Worm (Caenorhabditis elegans) whole organism, L3 larva: ENCODE measurements around the gene mpz-3.
A peak's percentile ranks its signal among the peaks of the same experiment; 100 is the strongest.

ENCODE experiments used
- ZK546.5 ChIP-seq: sonication (generic microtip); optimal IDR thresholded peaks from 2 replicates; lab custom pipeline; 2017; ENCODE audit warnings: missing biosample characterization, missing genetic modification characterization
- ama-1 ChIP-seq: fragments of 150-350 bp; optimal IDR thresholded peaks from 2 replicates; lab custom pipeline; 2018
- ceh-16 ChIP-seq: sonication (generic microtip); optimal IDR thresholded peaks from 2 replicates; lab custom pipeline; 2017; ENCODE audit warnings: missing biosample characterization, missing genetic modification characterization
- ceh-28 ChIP-seq: fragments of 150-350 bp; optimal IDR thresholded peaks from 2 replicates; lab custom pipeline; 2014; ENCODE audit warnings: missing biosample characterization, missing genetic modification reagents, missing genetic modification characterization
- daf-12 ChIP-seq: fragments of 150-350 bp; optimal IDR thresholded peaks from 2 replicates; lab custom pipeline; 2014; ENCODE audit warnings: missing biosample characterization, missing genetic modification reagents, missing genetic modification characterization
- egl-27 ChIP-seq: sonication (generic microtip); optimal IDR thresholded peaks from 4 replicates; lab custom pipeline; 2017; ENCODE audit warnings: missing biosample characterization, missing genetic modification reagents, missing genetic modification characterization
- elt-2 ChIP-seq: sonication (generic microtip); optimal IDR thresholded peaks from 2 replicates; lab custom pipeline; 2016; ENCODE audit warnings: missing genetic modification reagents, mild to moderate bottlenecking, missing genetic modification characterization, missing compliant biosample characterization
- elt-3 ChIP-seq, 3 experiments: fragments of 150-350 bp in 1 of 3; sonication (generic microtip) in 2 of 3; optimal IDR thresholded peaks; 2 replicates in 2 of 3; 4 replicates in 1 of 3; lab custom pipeline; 2014 to 2017; ENCODE audit warnings: missing biosample characterization in 3 of 3, missing genetic modification characterization in 3 of 3
- eor-1 ChIP-seq, 2 experiments: fragments of 150-350 bp; optimal IDR thresholded peaks; 2 replicates each; lab custom pipeline; 2014 to 2018; ENCODE audit warnings: missing biosample characterization in 2 of 2, missing genetic modification characterization in 2 of 2
- jun-1 ChIP-seq: fragments of 150-350 bp; optimal IDR thresholded peaks from 2 replicates; lab custom pipeline; 2014; ENCODE audit warnings: missing biosample characterization, missing genetic modification reagents, missing genetic modification characterization
- lin-39 ChIP-seq: fragments of 150-350 bp; optimal IDR thresholded peaks from 2 replicates; lab custom pipeline; 2018; ENCODE audit warnings: missing biosample characterization, missing genetic modification reagents, missing genetic modification characterization
- lsy-12 ChIP-seq: sonication (generic microtip); optimal IDR thresholded peaks from 2 replicates; lab custom pipeline; 2016; ENCODE audit warnings: mild to moderate bottlenecking, missing genetic modification characterization, missing compliant biosample characterization
- mdl-1 ChIP-seq: fragments of 150-350 bp; optimal IDR thresholded peaks from 2 replicates; lab custom pipeline; 2014; ENCODE audit warnings: missing biosample characterization, missing genetic modification characterization
- nhr-11 ChIP-seq: fragments of 150-350 bp; optimal IDR thresholded peaks from 2 replicates; lab custom pipeline; 2014; ENCODE audit warnings: missing biosample characterization, missing genetic modification characterization
- nhr-12 ChIP-seq: fragments of 150-350 bp; optimal IDR thresholded peaks from 2 replicates; lab custom pipeline; 2014; ENCODE audit warnings: missing biosample characterization, missing genetic modification characterization
- nhr-23 ChIP-seq: fragments of 150-350 bp; optimal IDR thresholded peaks from 2 replicates; lab custom pipeline; 2014; ENCODE audit warnings: missing biosample characterization, missing genetic modification reagents, missing genetic modification characterization
- nhr-25 ChIP-seq: sonication (generic microtip); optimal IDR thresholded peaks from 2 replicates; lab custom pipeline; 2017; ENCODE audit warnings: missing biosample characterization, missing genetic modification characterization
- nhr-28 ChIP-seq: fragments of 150-350 bp; optimal IDR thresholded peaks from 2 replicates; lab custom pipeline; 2014; ENCODE audit warnings: missing biosample characterization, missing genetic modification characterization
- nhr-43 ChIP-seq: sonication (generic microtip); optimal IDR thresholded peaks from 2 replicates; lab custom pipeline; 2016; ENCODE audit warnings: mild to moderate bottlenecking, missing genetic modification characterization, missing compliant biosample characterization; ENCODE audit not compliant: poor library complexity, severe bottlenecking
- nhr-67 ChIP-seq: fragments of 150-350 bp; optimal IDR thresholded peaks from 2 replicates; lab custom pipeline; 2014; ENCODE audit warnings: missing biosample characterization, missing genetic modification characterization
- nhr-76 ChIP-seq: fragments of 150-350 bp; sonication (generic microtip); optimal IDR thresholded peaks from 5 replicates; lab custom pipeline; 2014; ENCODE audit warnings: missing biosample characterization, missing genetic modification characterization
- nhr-77 ChIP-seq: fragments of 150-350 bp; optimal IDR thresholded peaks from 2 replicates; lab custom pipeline; 2014; ENCODE audit warnings: missing biosample characterization, missing genetic modification characterization
- pha-4 ChIP-seq: fragments of 150-350 bp; optimal IDR thresholded peaks from 2 replicates; lab custom pipeline; 2014; ENCODE audit warnings: missing biosample characterization, missing genetic modification reagents, missing genetic modification characterization
- pqm-1 ChIP-seq: fragments of 150-350 bp; optimal IDR thresholded peaks from 2 replicates; lab custom pipeline; 2017; ENCODE audit warnings: missing biosample characterization, missing genetic modification characterization, inconsistent platforms
- sea-2 ChIP-seq: fragments of 150-350 bp; sonication (generic microtip); optimal IDR thresholded peaks from 4 replicates; lab custom pipeline; 2014; ENCODE audit warnings: missing biosample characterization, missing genetic modification reagents, missing genetic modification characterization
- snpc-4 ChIP-seq: fragments of 150-350 bp; optimal IDR thresholded peaks from 2 replicates; lab custom pipeline; 2014; ENCODE audit warnings: missing biosample characterization, missing genetic modification characterization
- tbx-2 ChIP-seq: sonication (generic microtip); optimal IDR thresholded peaks from 2 replicates; lab custom pipeline; 2016; ENCODE audit warnings: mild to moderate bottlenecking, missing genetic modification characterization, missing compliant biosample characterization
- unc-62 ChIP-seq: fragments of 150-350 bp; sonication (generic microtip); optimal IDR thresholded peaks from 4 replicates; lab custom pipeline; 2014; ENCODE audit warnings: missing biosample characterization, missing genetic modification reagents, missing genetic modification characterization
- ztf-11 ChIP-seq: fragments of 150-350 bp; optimal IDR thresholded peaks from 2 replicates; lab custom pipeline; 2014; ENCODE audit warnings: missing biosample characterization, missing genetic modification characterization
- ztf-4 ChIP-seq: fragments of 150-350 bp; optimal IDR thresholded peaks from 2 replicates; lab custom pipeline; 2014; ENCODE audit warnings: missing biosample characterization, missing genetic modification characterization

The mpz-3 gene

ce11 chrII:6523940-6524339, 41.3 kb downstream of the mpz-3 start:
- no peak for TF ChIP-seq nhr-25 (tag; lab: Kevin White, UChicago)
- TF ChIP-seq mdl-1 (tag; lab: Kevin White, UChicago): no peak
- no peak for TF ChIP-seq ztf-11 (tag; lab: Kevin White, UChicago)
- TF ChIP-seq ztf-4 (tag; lab: Kevin White, UChicago): no peak

ce11 chrII:6522622-6523254, 42.5 kb downstream of the mpz-3 start:
- no peak for TF ChIP-seq nhr-23 (tag; lab: Kevin White, UChicago)
- no peak for TF ChIP-seq elt-2 (tag; lab: Kevin White, UChicago)
- no peak for TF ChIP-seq ztf-11 (tag; lab: Kevin White, UChicago)
- peak; percentile 19 for TF ChIP-seq nhr-43 (tag; lab: Kevin White, UChicago)
- TF ChIP-seq nhr-67 (tag; lab: Kevin White, UChicago): no peak
- no peak for TF ChIP-seq elt-3 (tag; optimal IDR thresholded peaks at IDR 0.05; lab: Kevin White, UChicago)
- TF ChIP-seq sea-2: no peak
- TF ChIP-seq nhr-11 (tag; lab: Kevin White, UChicago): no peak
- TF ChIP-seq egl-27 (tag; lab: Kevin White, UChicago): no peak
- no peak for TF ChIP-seq snpc-4 (tag; lab: Kevin White, UChicago)
- peak; percentile 25 for TF ChIP-seq pqm-1 (tag; lab: Kevin White, UChicago)
- TF ChIP-seq daf-12 (tag; lab: Kevin White, UChicago): no peak
- TF ChIP-seq nhr-25 (tag; lab: Kevin White, UChicago): peak; percentile 65
- TF ChIP-seq lin-39 (tag; lab: Kevin White, UChicago): peak; percentile 30

- TF ChIP-seq elt-2 (tag; lab: Kevin White, UChicago) (peak; percentile 55), pqm-1 (tag; lab: Kevin White, UChicago) (peak; percentile 18), ztf-11 (tag; lab: Kevin White, UChicago) (no peak), nhr-25 (tag; lab: Kevin White, UChicago) (no peak)
Observed at ce11 chrII:6521316-6521715, 43.9 kb downstream of the mpz-3 start, which contains the start of gene toe-2. toe-2 (minus strand) TSS chrII:6521385.

ce11 chrII:6520103-6520502, 45.1 kb downstream of the mpz-3 start:
- TF ChIP-seq elt-2 (tag; lab: Kevin White, UChicago) (peak; percentile 89), pqm-1 (tag; lab: Kevin White, UChicago) (peak; percentile 91), lin-39 (tag; lab: Kevin White, UChicago) (no peak)
- TF ChIP-seq, all 47 proteins: peak for 2

ce11 chrII:6519703-6520102, 45.5 kb downstream of the mpz-3 start:
- TF ChIP-seq daf-12 (tag; lab: Kevin White, UChicago) (no peak), nhr-77 (no peak), pha-4 (tag; lab: Kevin White, UChicago) (no peak), nhr-11 (tag; lab: Kevin White, UChicago) (no peak), unc-62 (no peak), ztf-11 (tag; lab: Kevin White, UChicago) (no peak), ZK546.5 (no peak), nhr-43 (tag; lab: Kevin White, UChicago) (no peak), eor-1 (tag; optimal IDR thresholded peaks at IDR 0.05; lab: Kevin White, UChicago) (no peak), nhr-76 (tag; lab: Kevin White, UChicago) (no peak), lsy-12 (tag; lab: Kevin White, UChicago) (no peak), tbx-2 (no peak), jun-1 (no peak), sea-2 (no peak)

ce11 chrII:6516276-6516675, 48.9 kb downstream of the mpz-3 start, which contains the start of gene C56E6.7:
C56E6.7 (plus strand) TSS chrII:6516576.
- TF ChIP-seq nhr-28 (no peak), ama-1 (lab: Kevin White, UChicago) (no peak), unc-62 (no peak), lin-39 (tag; lab: Kevin White, UChicago) (no peak), daf-12 (tag; lab: Kevin White, UChicago) (no peak), snpc-4 (tag; lab: Kevin White, UChicago) (no peak), nhr-12 (no peak), ceh-28 (tag; lab: Kevin White, UChicago) (no peak), ceh-16 (no peak), pha-4 (tag; lab: Kevin White, UChicago) (no peak), ztf-11 (tag; lab: Kevin White, UChicago) (no peak), nhr-23 (tag; lab: Kevin White, UChicago) (no peak), sea-2 (no peak)
